Worm (Caenorhabditis elegans): ENCODE results near the gene lon-3.

- TF ChIP-seq egl-13 (tag; optimal IDR thresholded peaks at IDR 0.05), result no peak
- TF ChIP-seq efl-3 (GFP tag; optimal IDR thresholded peaks at IDR 0.05), result no peak
- no peak for TF ChIP-seq dsc-1 (tag; optimal IDR thresholded peaks at IDR 0.05)
- no peak for TF ChIP-seq nhr-76 (tag; optimal IDR thresholded peaks at IDR 0.05)
- no peak for TF ChIP-seq hpl-2 (GFP tag; optimal IDR thresholded peaks at IDR 0.05)
- no peak for TF ChIP-seq fos-1 (tag; optimal IDR thresholded peaks at IDR 0.05)
These were observed 1.0 kb upstream of the lon-3 start for ce11 chrV:12199474-12199873.

Measured in whole organism, L1 larva.